Worm (Caenorhabditis elegans): ENCODE data around the gene nol-9.

nol-9 gene

DNA sequence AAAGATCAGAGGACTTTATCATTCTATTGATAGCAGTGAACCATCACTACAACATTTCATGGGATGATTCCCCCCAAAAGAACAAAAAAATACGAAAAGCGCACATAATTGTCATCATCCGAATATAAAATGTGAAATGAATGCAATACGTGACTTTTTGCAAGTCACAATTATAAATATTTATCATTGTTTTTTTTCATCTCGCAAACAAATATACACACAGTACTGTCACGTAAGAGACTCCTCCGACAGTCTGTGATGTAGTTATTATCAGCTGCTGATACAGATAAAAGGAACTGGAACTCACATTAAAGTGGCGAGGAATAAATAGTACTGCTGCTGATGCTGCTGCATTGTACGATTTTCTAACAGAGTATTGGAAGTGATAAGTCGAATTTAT, 25.9 kb upstream of the nol-9 start:
- no peak for TF ChIP-seq mls-2 (tag; optimal IDR thresholded peaks at IDR 0.05)
- no peak for TF ChIP-seq cnd-1 (tag; optimal IDR thresholded peaks at IDR 0.05)
- TF ChIP-seq M03D4.4 (tag; optimal IDR thresholded peaks at IDR 0.05) = no peak
- TF ChIP-seq zip-8 (tag; optimal IDR thresholded peaks at IDR 0.05) = no peak
- no peak for TF ChIP-seq pha-4 (tag; optimal IDR thresholded peaks at IDR 0.05)
- TF ChIP-seq snpc-4 (tag; optimal IDR thresholded peaks at IDR 0.05) = no peak
- TF ChIP-seq nhr-2 (tag; optimal IDR thresholded peaks at IDR 0.05) = no peak
- TF ChIP-seq mep-1 (tag; optimal IDR thresholded peaks at IDR 0.05) = no peak
- no peak for TF ChIP-seq drap-1 (GFP tag; optimal IDR thresholded peaks at IDR 0.05)
- no peak for TF ChIP-seq blmp-1 (tag; optimal IDR thresholded peaks at IDR 0.05)
- TF ChIP-seq unc-62 (GFP tag; optimal IDR thresholded peaks at IDR 0.05) = no peak
- TF ChIP-seq elt-1 (tag; optimal IDR thresholded peaks at IDR 0.05; ENCODE audit: borderline replicate concordance, insufficient read depth) = no peak
- TF ChIP-seq hlh-1 (tag; optimal IDR thresholded peaks at IDR 0.05) = no peak

DNA sequence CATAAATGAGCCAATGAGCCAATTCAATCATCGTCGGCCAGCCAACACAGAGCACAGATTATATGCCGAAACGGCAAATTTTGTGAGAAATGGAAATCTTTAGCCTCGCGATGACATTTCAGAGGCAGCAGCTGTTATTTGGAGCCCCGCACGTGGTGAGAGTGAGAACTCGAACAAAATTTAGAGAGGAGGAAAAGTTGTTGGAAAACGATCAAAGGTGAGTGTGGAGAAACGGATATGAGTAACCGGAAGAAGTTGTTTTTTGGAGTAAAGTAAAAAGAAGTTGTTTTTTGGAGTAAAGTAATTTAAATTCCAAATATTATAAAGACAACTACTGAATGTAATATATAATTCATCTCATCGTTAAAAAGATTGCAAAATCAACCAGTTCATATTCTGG, 23.6 kb upstream of the nol-9 start, which contains the start of gene Y62E10A.13:
Gene Y62E10A.13 (minus strand): TSS at position 326 of the 400 bp plus-strand sequence.
- TF ChIP-seq nhr-2 (tag; optimal IDR thresholded peaks at IDR 0.05) (no peak), lin-32 (GFP tag; optimal IDR thresholded peaks at IDR 0.05) (no peak), unc-120 (tag; optimal IDR thresholded peaks at IDR 0.05; ENCODE audit: poor library complexity, severe bottlenecking) (no peak), hlh-1 (tag; optimal IDR thresholded peaks at IDR 0.05) (no peak), mab-5 (tag; optimal IDR thresholded peaks at IDR 0.05) (no peak), lin-13 (tag; optimal IDR thresholded peaks at IDR 0.05) (no peak), tbx-8 (GFP tag; optimal IDR thresholded peaks at IDR 0.05) (no peak), ceh-39 (tag; optimal IDR thresholded peaks at IDR 0.05) (no peak), M03D4.4 (tag; optimal IDR thresholded peaks at IDR 0.05) (no peak), nhr-237 (tag; optimal IDR thresholded peaks at IDR 0.05) (no peak), snpc-4 (tag; optimal IDR thresholded peaks at IDR 0.05) (no peak), ces-1 (GFP tag; optimal IDR thresholded peaks at IDR 0.05) (no peak), zip-8 (tag; optimal IDR thresholded peaks at IDR 0.05) (no peak), cnd-1 (tag; optimal IDR thresholded peaks at IDR 0.05) (no peak), ceh-43 (GFP tag; optimal IDR thresholded peaks at IDR 0.05) (no peak)

ce11 chrIV:13400456-13401364, 21.6 kb upstream of the nol-9 start, which contains the start of the genes memi-2 and cyp-31A5:
TSS of gene memi-2 (minus strand) at chrIV:13400506.
TSS of gene cyp-31A5 (plus strand) at chrIV:13401289.
- TF ChIP-seq mep-1 (tag; optimal IDR thresholded peaks at IDR 0.05) (no peak), zip-8 (tag; optimal IDR thresholded peaks at IDR 0.05) (no peak), ceh-43 (GFP tag; optimal IDR thresholded peaks at IDR 0.05) (no peak), drap-1 (GFP tag; optimal IDR thresholded peaks at IDR 0.05) (no peak), nhr-12 (tag; optimal IDR thresholded peaks at IDR 0.05) (no peak), lin-32 (GFP tag; optimal IDR thresholded peaks at IDR 0.05) (no peak), mab-5 (tag; optimal IDR thresholded peaks at IDR 0.05) (no peak), bed-3 (GFP tag; optimal IDR thresholded peaks at IDR 0.05) (no peak), nhr-28 (tag; optimal IDR thresholded peaks at IDR 0.05) (no peak), ceh-39 (tag; optimal IDR thresholded peaks at IDR 0.05) (no peak), unc-62 (GFP tag; optimal IDR thresholded peaks at IDR 0.05) (no peak), elt-1 (tag; optimal IDR thresholded peaks at IDR 0.05; ENCODE audit: borderline replicate concordance, insufficient read depth) (no peak), ceh-83 (GFP tag; optimal IDR thresholded peaks at IDR 0.05) (no peak), sptf-1 (tag; optimal IDR thresholded peaks at IDR 0.05) (no peak), M03D4.4 (tag; optimal IDR thresholded peaks at IDR 0.05) (no peak), mls-2 (tag; optimal IDR thresholded peaks at IDR 0.05) (no peak)

DNA sequence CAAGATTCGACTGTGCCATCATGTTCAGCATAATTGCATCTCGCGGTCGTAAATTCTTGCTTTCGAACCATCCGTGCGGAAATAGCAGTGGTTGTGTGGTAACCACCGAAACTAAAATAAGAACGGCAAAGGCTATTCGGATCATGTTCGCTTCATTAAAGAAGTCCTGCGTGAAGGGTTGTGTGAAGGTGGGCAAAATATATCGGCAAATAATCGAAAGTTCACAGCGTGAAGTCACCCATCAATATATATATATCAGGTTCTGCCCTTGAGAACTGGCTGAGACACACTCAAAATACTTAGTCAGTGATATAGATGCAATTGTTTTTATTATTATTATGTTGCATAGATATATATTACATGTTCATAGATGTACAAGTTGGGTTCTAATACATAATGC, 14.3 kb upstream of the nol-9 start, which contains the start of gene Y62E10A.19:
Gene Y62E10A.19 (minus strand): TSS at position 289 of the 400 bp plus-strand sequence.
- TF ChIP-seq nhr-12 (tag; optimal IDR thresholded peaks at IDR 0.05) = no peak
- TF ChIP-seq blmp-1 (tag; optimal IDR thresholded peaks at IDR 0.05) = peak; percentile 7
- no peak for TF ChIP-seq nhr-237 (tag; optimal IDR thresholded peaks at IDR 0.05)
- no peak for TF ChIP-seq ceh-39 (tag; optimal IDR thresholded peaks at IDR 0.05)
- TF ChIP-seq M03D4.4 (tag; optimal IDR thresholded peaks at IDR 0.05) = no peak
- TF ChIP-seq snpc-4 (tag; optimal IDR thresholded peaks at IDR 0.05) = no peak
- no peak for TF ChIP-seq unc-120 (tag; optimal IDR thresholded peaks at IDR 0.05; ENCODE audit: poor library complexity, severe bottlenecking)
- no peak for TF ChIP-seq tbx-8 (GFP tag; optimal IDR thresholded peaks at IDR 0.05)

- no peak for TF ChIP-seq mls-2 (tag; optimal IDR thresholded peaks at IDR 0.05)
- no peak for TF ChIP-seq elt-1 (tag; optimal IDR thresholded peaks at IDR 0.05; ENCODE audit: borderline replicate concordance, insufficient read depth)
- no peak for TF ChIP-seq mab-5 (tag; optimal IDR thresholded peaks at IDR 0.05)
- TF ChIP-seq ztf-11 (tag; optimal IDR thresholded peaks at IDR 0.05) = no peak
- TF ChIP-seq ceh-43 (GFP tag; optimal IDR thresholded peaks at IDR 0.05) = no peak
- TF ChIP-seq unc-62 (GFP tag; optimal IDR thresholded peaks at IDR 0.05) = no peak
- TF ChIP-seq M03D4.4 (tag; optimal IDR thresholded peaks at IDR 0.05) = no peak
- TF ChIP-seq zip-8 (tag; optimal IDR thresholded peaks at IDR 0.05) = no peak
- no peak for TF ChIP-seq nhr-12 (tag; optimal IDR thresholded peaks at IDR 0.05)
- TF ChIP-seq pha-4 (tag; optimal IDR thresholded peaks at IDR 0.05) = peak; percentile 31
- no peak for TF ChIP-seq ceh-83 (GFP tag; optimal IDR thresholded peaks at IDR 0.05)
- no peak for TF ChIP-seq unc-39 (tag; optimal IDR thresholded peaks at IDR 0.05)
- no peak for TF ChIP-seq tbx-8 (GFP tag; optimal IDR thresholded peaks at IDR 0.05)
- TF ChIP-seq bed-3 (GFP tag; optimal IDR thresholded peaks at IDR 0.05) = no peak
- TF ChIP-seq nhr-2 (tag; optimal IDR thresholded peaks at IDR 0.05) = no peak
- peak; percentile 17 for TF ChIP-seq ces-1 (GFP tag; optimal IDR thresholded peaks at IDR 0.05)
- no peak for TF ChIP-seq lin-13 (tag; optimal IDR thresholded peaks at IDR 0.05)
- TF ChIP-seq sem-2 (GFP tag; optimal IDR thresholded peaks at IDR 0.05) = no peak
- no peak for TF ChIP-seq nhr-237 (tag; optimal IDR thresholded peaks at IDR 0.05)
- no peak for TF ChIP-seq drap-1 (GFP tag; optimal IDR thresholded peaks at IDR 0.05)
- TF ChIP-seq cnd-1 (tag; optimal IDR thresholded peaks at IDR 0.05) = peak; percentile 3
- no peak for TF ChIP-seq nhr-76 (tag; optimal IDR thresholded peaks at IDR 0.05)
- TF ChIP-seq hlh-1 (tag; optimal IDR thresholded peaks at IDR 0.05) = peak; percentile 7
- TF ChIP-seq snpc-4 (tag; optimal IDR thresholded peaks at IDR 0.05) = no peak
- no peak for TF ChIP-seq unc-120 (tag; optimal IDR thresholded peaks at IDR 0.05; ENCODE audit: poor library complexity, severe bottlenecking)
- TF ChIP-seq lsy-2 (tag; optimal IDR thresholded peaks at IDR 0.05) = no peak
- no peak for TF ChIP-seq mep-1 (tag; optimal IDR thresholded peaks at IDR 0.05)
Observed at ce11 chrIV:13412845-13413383, 9.4 kb upstream of the nol-9 start, which contains the start of gene gcl-1. TSS of gene gcl-1 (minus strand) at chrIV:13412895.
